Fruit fly (Drosophila melanogaster): ENCODE results near the gene Gtpx.

The Gtpx gene

dm6 chr3L:3300345-3300744, 25.7 kb upstream of the Gtpx start (continued):
- TF ChIP-seq CG16863 (GFP tag; optimal IDR thresholded peaks at IDR 0.05) (peak; percentile 40), exex (tag; optimal IDR thresholded peaks at IDR 0.05) (no peak), klu (GFP tag; IDR thresholded peaks at IDR 0.05) (no peak), Med (GFP tag) (peak; percentile 85), sr (GFP tag; IDR thresholded peaks at IDR 0.05) (0 out of 3 replicates have a peak, but pooled peaks have one; percentile 35), Tbp (GFP tag; optimal IDR thresholded peaks at IDR 0.05) (no peak), CoRest (tag; optimal IDR thresholded peaks at IDR 0.05) (peak; percentile 50), CG6654 (GFP tag; optimal IDR thresholded peaks at IDR 0.05) (no peak), Optix (GFP tag; IDR thresholded peaks at IDR 0.05) (peak; percentile 45; the same call in 1 of the 3 replicates), CG11085 (GFP tag; IDR thresholded peaks at IDR 0.05) (no peak), mirr (GFP tag; optimal IDR thresholded peaks at IDR 0.05) (no peak), croc (GFP tag; conservative IDR thresholded peaks at IDR 0.05) (peak; percentile 46; the same call in 2 of the 3 replicates), danr (GFP tag; IDR thresholded peaks at IDR 0.05) (0 out of 2 replicates have a peak, but pooled peaks have one; percentile 20), so (GFP tag; IDR thresholded peaks at IDR 0.05) (peak; percentile 68; the same call in 2 of the 3 replicates), Dp (GFP tag; optimal IDR thresholded peaks at IDR 0.05) (no peak), zf30C (GFP tag; optimal IDR thresholded peaks at IDR 0.05) (no peak), Hr39 (optimal IDR thresholded peaks at IDR 0.05) (no peak), tx (GFP tag; optimal IDR thresholded peaks at IDR 0.05) (no peak), Atf3 (GFP tag; optimal IDR thresholded peaks at IDR 0.05) (no peak), Oaz (GFP tag; IDR thresholded peaks at IDR 0.05) (peak; percentile 67), B-H1 (GFP tag; IDR thresholded peaks at IDR 0.05) (peak; percentile 74), pan (optimal IDR thresholded peaks at IDR 0.05) (no peak), pan (GFP tag; optimal IDR thresholded peaks at IDR 0.05 in 1 of 2, IDR thresholded peaks at IDR 0.05 in 1 of 2) (peak in 1 of 2 experiments; percentile 83), Doc2 (GFP tag; IDR thresholded peaks at IDR 0.05) (no peak), stwl (tag; optimal IDR thresholded peaks at IDR 0.05) (no peak), CG10209 (GFP tag; optimal IDR thresholded peaks at IDR 0.05) (peak; percentile 35), CG10267 (tag; optimal IDR thresholded peaks at IDR 0.05) (peak; percentile 46), oc (tag; optimal IDR thresholded peaks at IDR 0.05) (peak; percentile 62), dimm (GFP tag; IDR thresholded peaks at IDR 0.05) (no peak), CG15514 (GFP tag; optimal IDR thresholded peaks at IDR 0.05) (peak; percentile 27), E2f1 (GFP tag; IDR thresholded peaks at IDR 0.05) (no peak), HmgD (GFP tag; optimal IDR thresholded peaks at IDR 0.05) (no peak), wdn (GFP tag; IDR thresholded peaks at IDR 0.05) (no peak), ap (GFP tag; IDR thresholded peaks at IDR 0.05) (peak; percentile 61), Sox100B (GFP tag; optimal IDR thresholded peaks at IDR 0.05) (peak; percentile 61), pb (GFP tag; optimal IDR thresholded peaks at IDR 0.05) (peak; percentile 8), CG4617 (GFP tag; optimal IDR thresholded peaks at IDR 0.05; ENCODE audit: borderline replicate concordance) (no peak), Hand (GFP tag; optimal IDR thresholded peaks at IDR 0.05) (no peak), CG17802 (tag; optimal IDR thresholded peaks at IDR 0.05) (peak; percentile 4), sens-2 (GFP tag; IDR thresholded peaks at IDR 0.05) (0 out of 2 replicates have a peak, but pooled peaks have one; percentile 19), Jarid2 (GFP tag; optimal IDR thresholded peaks at IDR 0.05) (no peak), CG18476 (GFP tag; optimal IDR thresholded peaks at IDR 0.05) (peak; percentile 30), jing (GFP tag; optimal IDR thresholded peaks at IDR 0.05) (no peak), Hr51 (GFP tag; optimal IDR thresholded peaks at IDR 0.05) (peak in 1 of 2 experiments; percentile 60), Bdp1 (GFP tag; optimal IDR thresholded peaks at IDR 0.05) (peak; percentile 25), Ets97D (GFP tag; optimal IDR thresholded peaks at IDR 0.05) (no peak), Hr3 (GFP tag; optimal IDR thresholded peaks at IDR 0.05) (peak; percentile 45), CG42726 (GFP tag; IDR thresholded peaks at IDR 0.05; ENCODE audit: partially characterized antibody) (no peak), CG6791 (GFP tag; IDR thresholded peaks at IDR 0.05; ENCODE audit: partially characterized antibody) (no peak), HLH54F (GFP tag; optimal IDR thresholded peaks at IDR 0.05) (no peak), dm (GFP tag; optimal IDR thresholded peaks at IDR 0.05) (no peak)
